Fruit fly (Drosophila melanogaster) whole organism, embryonic: Measurements from ENCODE around the gene CG8319.

Experiments used
- B-H2 ChIP-seq: fragments of 200-800 bp; sonication (Bioruptor generic); optimal IDR thresholded peaks from 2 replicates; lab custom pipeline; 2018; ENCODE audit warnings: missing biosample characterization, mild to moderate bottlenecking, missing genetic modification characterization
- BtbVII ChIP-seq: fragments of 200-800 bp; sonication (Bioruptor generic); optimal IDR thresholded peaks from 3 replicates; lab custom pipeline; 2017; ENCODE audit warnings: missing biosample characterization, mild to moderate bottlenecking, missing genetic modification characterization
- CG10267 ChIP-seq: fragments of 200-800 bp; sonication (Bioruptor generic); optimal IDR thresholded peaks from 2 replicates; lab custom pipeline; 2018; ENCODE audit warnings: missing biosample characterization, mild to moderate bottlenecking, missing genetic modification characterization, moderate library complexity
- CG12391 ChIP-seq: fragments of 200-800 bp; sonication (Bioruptor generic); optimal IDR thresholded peaks from 3 replicates; lab custom pipeline; 2018; ENCODE audit warnings: missing biosample characterization, mild to moderate bottlenecking, missing genetic modification characterization, moderate library complexity
- CG13775 ChIP-seq: fragments of 200-800 bp; sonication (Bioruptor generic); optimal IDR thresholded peaks from 3 replicates; lab custom pipeline; 2017; ENCODE audit warnings: missing biosample characterization, mild to moderate bottlenecking, missing genetic modification characterization
- CG13894 ChIP-seq: fragments of 200-800 bp; sonication (Bioruptor generic); optimal IDR thresholded peaks from 3 replicates; lab custom pipeline; 2018; ENCODE audit warnings: missing biosample characterization, mild to moderate bottlenecking, missing genetic modification characterization, moderate library complexity
- CG14050 ChIP-seq: fragments of 200-800 bp; sonication (Bioruptor generic); IDR thresholded peaks from 3 replicates; pipeline ENCODE4 v1.3.6; 2022; ENCODE audit warnings: missing biosample characterization, missing genetic modification characterization
- CG15479 ChIP-seq: fragments of 200-800 bp; sonication (Bioruptor generic); optimal IDR thresholded peaks from 3 replicates; lab custom pipeline; 2019; ENCODE audit warnings: missing biosample characterization, mild to moderate bottlenecking, missing genetic modification characterization, moderate library complexity
- CG30431 ChIP-seq: fragments of 200-800 bp; sonication (Bioruptor generic); optimal IDR thresholded peaks from 2 replicates; lab custom pipeline; 2017; ENCODE audit warnings: missing biosample characterization, missing genetic modification characterization
- CG42726 ChIP-seq: fragments of 200-800 bp; sonication (Bioruptor generic); IDR thresholded peaks from 2 replicates; pipeline ENCODE4 v1.3.6; 2022; ENCODE audit warnings: missing biosample characterization, missing genetic modification characterization; ENCODE audit not compliant: partially characterized antibody
- CG4820 ChIP-seq: fragments of 200-800 bp; sonication (Bioruptor generic); optimal IDR thresholded peaks from 3 replicates; lab custom pipeline; 2016; ENCODE audit warnings: missing biosample characterization, missing genetic modification characterization
- CG5180 ChIP-seq: fragments of 200-800 bp; sonication (Bioruptor generic); optimal IDR thresholded peaks from 3 replicates; lab custom pipeline; 2017; ENCODE audit warnings: missing biosample characterization, missing genetic modification characterization, mild to moderate bottlenecking, moderate library complexity, missing genetic modification reagents
- CG6683 ChIP-seq: fragments of 200-800 bp; sonication (Bioruptor generic); optimal IDR thresholded peaks from 2 replicates; lab custom pipeline; 2017; ENCODE audit warnings: missing biosample characterization, mild to moderate bottlenecking, missing genetic modification characterization, missing genetic modification reagents
- CG7745 ChIP-seq: fragments of 200-800 bp; sonication (Bioruptor generic); optimal IDR thresholded peaks from 2 replicates; lab custom pipeline; 2018; ENCODE audit warnings: missing biosample characterization, mild to moderate bottlenecking, missing genetic modification characterization, moderate library complexity
- CG7963 ChIP-seq: fragments of 200-800 bp; sonication (Bioruptor generic); IDR thresholded peaks from 3 replicates; pipeline ENCODE4 v1.3.6; 2022; ENCODE audit warnings: missing biosample characterization, missing genetic modification characterization; ENCODE audit not compliant: partially characterized antibody
- CG9609 ChIP-seq: fragments of 200-800 bp; sonication (Bioruptor generic); optimal IDR thresholded peaks from 3 replicates; lab custom pipeline; 2016; ENCODE audit warnings: missing biosample characterization, missing genetic modification characterization
- D ChIP-seq, 2 experiments: fragments of 200-800 bp in 1 of 2; fragments of >200 bp in 1 of 2; sonication (Bioruptor generic) in 1 of 2; optimal IDR thresholded peaks; 2 replicates in 1 of 2; 3 replicates in 1 of 2; lab custom pipeline; 2017; ENCODE audit warnings: mild to moderate bottlenecking in 1 of 2, missing biosample characterization in 1 of 2, missing genetic modification characterization in 1 of 2, missing genetic modification reagents in 1 of 2
- D19B ChIP-seq: fragments of 200-800 bp; sonication (Bioruptor generic); optimal IDR thresholded peaks from 2 replicates; lab custom pipeline; 2017; ENCODE audit warnings: missing biosample characterization, mild to moderate bottlenecking, missing genetic modification characterization
- Deaf1 ChIP-seq: fragments of 200-800 bp; optimal IDR thresholded peaks from 3 replicates; lab custom pipeline; 2019; ENCODE audit warnings: missing biosample characterization, mild to moderate bottlenecking, missing genetic modification characterization, moderate library complexity
- Ets97D ChIP-seq: fragments of 200-800 bp; sonication (Bioruptor generic); optimal IDR thresholded peaks from 3 replicates; lab custom pipeline; 2016; ENCODE audit warnings: missing biosample characterization, missing genetic modification characterization
- Hand ChIP-seq: fragments of 200-800 bp; sonication (Bioruptor generic); optimal IDR thresholded peaks from 2 replicates; lab custom pipeline; 2017; ENCODE audit warnings: mild to moderate bottlenecking, missing biosample characterization, missing genetic modification reagents, missing genetic modification characterization
- Hey ChIP-seq: fragments of 200-800 bp; sonication (Bioruptor generic); optimal IDR thresholded peaks from 3 replicates; lab custom pipeline; 2018; ENCODE audit warnings: missing biosample characterization, mild to moderate bottlenecking, missing genetic modification characterization
- Hr51 ChIP-seq, 2 experiments: fragments of 200-800 bp; sonication (Bioruptor generic); optimal IDR thresholded peaks; 2 replicates in 1 of 2; 3 replicates in 1 of 2; lab custom pipeline; 2016 to 2018; ENCODE audit warnings: missing biosample characterization in 2 of 2, missing genetic modification characterization in 2 of 2, mild to moderate bottlenecking in 1 of 2, moderate library complexity in 1 of 2
- Nf-YB ChIP-seq: fragments of 200-800 bp; sonication (Bioruptor generic); optimal IDR thresholded peaks from 3 replicates; lab custom pipeline; 2019; ENCODE audit warnings: missing biosample characterization, mild to moderate bottlenecking, missing genetic modification characterization, moderate library complexity
- PHDP ChIP-seq: fragments of 200-800 bp; sonication (Bioruptor generic); optimal IDR thresholded peaks from 3 replicates; lab custom pipeline; 2018; ENCODE audit warnings: missing biosample characterization, mild to moderate bottlenecking, missing genetic modification characterization, moderate library complexity
- Ssrp ChIP-seq: fragments of 200-800 bp; sonication (Bioruptor generic); optimal IDR thresholded peaks from 2 replicates; lab custom pipeline; 2018; ENCODE audit warnings: missing biosample characterization, mild to moderate bottlenecking, missing genetic modification characterization, moderate library complexity
- Taf1 ChIP-seq: fragments of 200-800 bp; sonication (Bioruptor generic); IDR thresholded peaks from 2 replicates; pipeline ENCODE4 v1.3.6; 2022; ENCODE audit warnings: missing biosample characterization, missing genetic modification characterization
- Vsx1 ChIP-seq: fragments of 200-800 bp; sonication (Bioruptor generic); optimal IDR thresholded peaks from 2 replicates; lab custom pipeline; 2017; ENCODE audit warnings: missing biosample characterization, mild to moderate bottlenecking, missing genetic modification characterization, missing genetic modification reagents
- bowl ChIP-seq: fragments of 200-800 bp; sonication (Bioruptor generic); IDR thresholded peaks from 2 replicates; pipeline ENCODE4 v1.3.6; 2022; ENCODE audit warnings: missing biosample characterization, missing genetic modification characterization
- da ChIP-seq: fragments of 200-800 bp; sonication (Bioruptor generic); optimal IDR thresholded peaks from 2 replicates; lab custom pipeline; 2016; ENCODE audit warnings: missing biosample characterization, missing genetic modification characterization
- esg ChIP-seq: fragments of 200-800 bp; sonication (Bioruptor generic); conservative IDR thresholded peaks from 2 replicates; pipeline ENCODE4 v1.3.6; 2022; ENCODE audit warnings: missing biosample characterization, missing genetic modification characterization
- exex ChIP-seq: fragments of 200-800 bp; sonication (Bioruptor generic); optimal IDR thresholded peaks from 4 replicates; lab custom pipeline; 2018; ENCODE audit warnings: missing biosample characterization, mild to moderate bottlenecking, missing genetic modification characterization, moderate library complexity
- fd64A ChIP-seq: fragments of 200-800 bp; sonication (Bioruptor generic); optimal IDR thresholded peaks from 3 replicates; lab custom pipeline; 2018; ENCODE audit warnings: missing biosample characterization, mild to moderate bottlenecking, missing genetic modification characterization
- ftz-f1 ChIP-seq: fragments of 200-800 bp; sonication (Bioruptor generic); optimal IDR thresholded peaks from 2 replicates; lab custom pipeline; 2016; ENCODE audit warnings: missing biosample characterization, missing genetic modification characterization
- gcm2 ChIP-seq: fragments of 200-800 bp; sonication (Bioruptor generic); optimal IDR thresholded peaks from 2 replicates; lab custom pipeline; 2016; ENCODE audit warnings: missing biosample characterization, missing genetic modification characterization
- hkb ChIP-seq, 2 experiments: fragments of 200-800 bp in 1 of 2; fragments of >200 bp in 1 of 2; sonication (Bioruptor generic) in 1 of 2; IDR thresholded peaks in 1 of 2; optimal IDR thresholded peaks in 1 of 2; 2 replicates each; pipeline versions ENCODE4 v1.3.6 to Lab custom; 2017 to 2022; ENCODE audit warnings: missing biosample characterization in 1 of 2, missing genetic modification characterization in 1 of 2
- lilli ChIP-seq: fragments of 200-800 bp; sonication (Bioruptor generic); optimal IDR thresholded peaks from 3 replicates; lab custom pipeline; 2016; ENCODE audit warnings: missing biosample characterization, missing genetic modification characterization
- nerfin-2 ChIP-seq: fragments of 200-800 bp; sonication (Bioruptor generic); IDR thresholded peaks from 2 replicates; pipeline ENCODE4 v1.3.6; 2022; ENCODE audit warnings: missing biosample characterization, missing genetic modification characterization; ENCODE audit not compliant: partially characterized antibody
- nmo ChIP-seq: fragments of 200-800 bp; sonication (Bioruptor generic); optimal IDR thresholded peaks from 2 replicates; lab custom pipeline; 2018; ENCODE audit warnings: missing biosample characterization, mild to moderate bottlenecking, missing genetic modification characterization, moderate library complexity
- onecut ChIP-seq: fragments of 200-800 bp; sonication (Bioruptor generic); IDR thresholded peaks from 2 replicates; pipeline ENCODE4 v1.3.6; 2022; ENCODE audit warnings: missing biosample characterization, missing genetic modification characterization
- peb ChIP-seq: fragments of 200-800 bp; sonication (Bioruptor generic); IDR thresholded peaks from 2 replicates; pipeline ENCODE4 v1.3.6; 2022; ENCODE audit warnings: missing biosample characterization, missing genetic modification characterization
- pnt ChIP-seq: fragments of 200-800 bp; sonication (Bioruptor generic); optimal IDR thresholded peaks from 3 replicates; lab custom pipeline; 2016; ENCODE audit warnings: missing biosample characterization, missing genetic modification characterization
- pum ChIP-seq: fragments of 200-800 bp; sonication (Bioruptor generic); optimal IDR thresholded peaks from 2 replicates; lab custom pipeline; 2016; ENCODE audit warnings: missing biosample characterization, missing genetic modification characterization
- scrt ChIP-seq: fragments of 200-800 bp; sonication (Bioruptor generic); optimal IDR thresholded peaks from 2 replicates; lab custom pipeline; 2018; ENCODE audit warnings: missing biosample characterization, mild to moderate bottlenecking, missing genetic modification characterization, moderate library complexity
- sens ChIP-seq: fragments of 200-800 bp; sonication (Bioruptor generic); peaks from one replicate; lab custom pipeline; 2016; ENCODE audit warnings: missing biosample characterization, missing genetic modification characterization
- stwl ChIP-seq: fragments of 200-800 bp; sonication (Bioruptor generic); optimal IDR thresholded peaks from 3 replicates; lab custom pipeline; 2018; ENCODE audit warnings: missing biosample characterization, mild to moderate bottlenecking, missing genetic modification characterization, moderate library complexity
- sug ChIP-seq: fragments of 200-800 bp; optimal IDR thresholded peaks from 2 replicates; lab custom pipeline; 2019; ENCODE audit warnings: missing biosample characterization, mild to moderate bottlenecking, missing genetic modification characterization, moderate library complexity
- tna ChIP-seq: fragments of 200-800 bp; sonication (Bioruptor generic); IDR thresholded peaks from 2 replicates; pipeline ENCODE4 v1.3.6; 2022; ENCODE audit warnings: missing biosample characterization, missing genetic modification characterization; ENCODE audit not compliant: partially characterized antibody

CG8319 gene

dm6 chr3R:9590952-9591532 lies 36.1 kb upstream of the CG8319 start, which contains the start of the genes bocks and CG8312 (continued):
- TF ChIP-seq ftz-f1 (peak; percentile 35), Taf1 (GFP tag; lab: Robert Waterston, UW) (no peak), da (GFP tag; lab: Kevin White, UChicago) (peak; percentile 46), onecut (GFP tag; lab: Robert Waterston, UW) (peak; percentile 74), CG30431 (GFP tag; lab: Kevin White, UChicago) (no peak), CG13775 (GFP tag; lab: Kevin White, UChicago) (peak; percentile 26), Hr51 (GFP tag; optimal IDR thresholded peaks at IDR 0.05; lab: Kevin White, UChicago) (peak in 1 of 2 experiments; percentile 33), CG7963 (GFP tag; lab: Robert Waterston, UW) (no peak), CG5180 (GFP tag; lab: Kevin White, UChicago) (no peak), Nf-YB (GFP tag; lab: Kevin White, UChicago) (peak; percentile 57), CG6683 (no peak), gcm2 (GFP tag; lab: Kevin White, UChicago) (no peak), sug (tag; lab: Kevin White, UChicago) (peak; percentile 58), CG9609 (peak; percentile 59), CG15479 (peak; percentile 83), scrt (GFP tag; lab: Kevin White, UChicago) (peak; percentile 94), bowl (GFP tag; lab: Robert Waterston, UW) (no peak), sens (GFP tag; lab: Kevin White, UChicago) (peak; percentile 88), B-H2 (GFP tag; lab: Kevin White, UChicago) (peak; percentile 86), nmo (peak; percentile 79), pum (GFP tag; lab: Kevin White, UChicago) (peak; percentile 57), PHDP (tag; lab: Kevin White, UChicago) (peak; percentile 14), exex (tag; lab: Kevin White, UChicago) (no peak), esg (no peak), Deaf1 (tag; lab: Kevin White, UChicago) (peak; percentile 21), Ets97D (GFP tag; lab: Kevin White, UChicago) (peak; percentile 88), Vsx1 (GFP tag; lab: Kevin White, UChicago) (no peak), fd64A (no peak), CG7745 (tag; lab: Kevin White, UChicago) (no peak), stwl (tag; lab: Kevin White, UChicago) (peak; percentile 94), tna (GFP tag; lab: Robert Waterston, UW) (no peak), pnt (GFP tag; lab: Kevin White, UChicago) (peak; percentile 24), peb (GFP tag; lab: Robert Waterston, UW) (no peak), hkb (optimal IDR thresholded peaks at IDR 0.05; lab: Kevin White, UChicago) (peak; percentile 53), hkb (GFP tag; IDR thresholded peaks at IDR 0.05; lab: Robert Waterston, UW) (no peak), CG42726 (no peak), Ssrp (tag; lab: Kevin White, UChicago) (no peak), CG10267 (tag; lab: Kevin White, UChicago) (peak; percentile 99), CG4820 (peak; percentile 39), CG13894 (peak; percentile 70), D (optimal IDR thresholded peaks at IDR 0.05; lab: Kevin White, UChicago) (peak; percentile 64), D (GFP tag; optimal IDR thresholded peaks at IDR 0.05; lab: Kevin White, UChicago) (no peak), CG12391 (tag; lab: Kevin White, UChicago) (peak; percentile 57), Hey (tag; lab: Kevin White, UChicago) (no peak), Hand (GFP tag; lab: Kevin White, UChicago) (no peak), D19B (GFP tag; lab: Kevin White, UChicago) (no peak), CG14050 (GFP tag; lab: Robert Waterston, UW) (no peak), nerfin-2 (no peak), lilli (GFP tag; lab: Kevin White, UChicago) (peak; percentile 69), BtbVII (GFP tag; lab: Kevin White, UChicago) (peak; percentile 16)
